Worm (Caenorhabditis elegans) whole organism, L3 larva: ENCODE measurements around the gene top-2.

Source experiments
- R02D3.7 ChIP-seq: fragments of 150-350 bp; optimal IDR thresholded peaks from 2 replicates; lab custom pipeline; 2014; ENCODE audit warnings: missing biosample characterization, missing genetic modification characterization
- ZK546.5 ChIP-seq: sonication (generic microtip); optimal IDR thresholded peaks from 2 replicates; lab custom pipeline; 2017; ENCODE audit warnings: missing biosample characterization, missing genetic modification characterization
- aly-2 ChIP-seq: fragments of 150-350 bp; optimal IDR thresholded peaks from 2 replicates; lab custom pipeline; 2014; ENCODE audit warnings: missing biosample characterization, missing genetic modification characterization
- ama-1 ChIP-seq: fragments of 150-350 bp; optimal IDR thresholded peaks from 2 replicates; lab custom pipeline; 2018
- ceh-16 ChIP-seq: sonication (generic microtip); optimal IDR thresholded peaks from 2 replicates; lab custom pipeline; 2017; ENCODE audit warnings: missing biosample characterization, missing genetic modification characterization
- ceh-82 ChIP-seq: fragments of 150-350 bp; optimal IDR thresholded peaks from 2 replicates; lab custom pipeline; 2014; ENCODE audit warnings: missing biosample characterization, missing genetic modification characterization
- daf-12 ChIP-seq: fragments of 150-350 bp; optimal IDR thresholded peaks from 2 replicates; lab custom pipeline; 2014; ENCODE audit warnings: missing biosample characterization, missing genetic modification reagents, missing genetic modification characterization
- egl-27 ChIP-seq: sonication (generic microtip); optimal IDR thresholded peaks from 4 replicates; lab custom pipeline; 2017; ENCODE audit warnings: missing biosample characterization, missing genetic modification reagents, missing genetic modification characterization
- egl-5 ChIP-seq: fragments of 150-350 bp; optimal IDR thresholded peaks from 2 replicates; lab custom pipeline; 2017; ENCODE audit warnings: missing biosample characterization, missing genetic modification reagents, missing genetic modification characterization, inconsistent platforms
- elt-1 ChIP-seq: fragments of 150-350 bp; optimal IDR thresholded peaks from 2 replicates; lab custom pipeline; 2014; ENCODE audit warnings: missing biosample characterization, missing genetic modification characterization
- elt-3 ChIP-seq, 3 experiments: fragments of 150-350 bp in 1 of 3; sonication (generic microtip) in 2 of 3; optimal IDR thresholded peaks; 2 replicates in 2 of 3; 4 replicates in 1 of 3; lab custom pipeline; 2014 to 2017; ENCODE audit warnings: missing biosample characterization in 3 of 3, missing genetic modification characterization in 3 of 3
- eor-1 ChIP-seq, 2 experiments: fragments of 150-350 bp; optimal IDR thresholded peaks; 2 replicates each; lab custom pipeline; 2014 to 2018; ENCODE audit warnings: missing biosample characterization in 2 of 2, missing genetic modification characterization in 2 of 2
- fkh-10 ChIP-seq: sonication (generic microtip); optimal IDR thresholded peaks from 2 replicates; lab custom pipeline; 2017; ENCODE audit warnings: missing biosample characterization, missing genetic modification reagents, missing genetic modification characterization
- fos-1 ChIP-seq: fragments of 150-350 bp; optimal IDR thresholded peaks from 2 replicates; lab custom pipeline; 2014; ENCODE audit warnings: missing biosample characterization, missing genetic modification characterization
- hmg-11 ChIP-seq: sonication (generic microtip); optimal IDR thresholded peaks from 2 replicates; lab custom pipeline; 2016; ENCODE audit warnings: missing genetic modification characterization, missing compliant biosample characterization
- jun-1 ChIP-seq: fragments of 150-350 bp; optimal IDR thresholded peaks from 2 replicates; lab custom pipeline; 2014; ENCODE audit warnings: missing biosample characterization, missing genetic modification reagents, missing genetic modification characterization
- lin-15B ChIP-seq: fragments of 150-350 bp; optimal IDR thresholded peaks from 2 replicates; lab custom pipeline; 2014; ENCODE audit warnings: missing biosample characterization, missing genetic modification characterization
- mdl-1 ChIP-seq: fragments of 150-350 bp; optimal IDR thresholded peaks from 2 replicates; lab custom pipeline; 2014; ENCODE audit warnings: missing biosample characterization, missing genetic modification characterization
- nfya-1 ChIP-seq: sonication (generic microtip); optimal IDR thresholded peaks from 2 replicates; lab custom pipeline; 2017; ENCODE audit warnings: missing genetic modification characterization, mild to moderate bottlenecking, missing compliant biosample characterization, antibody characterized with exemption, moderate library complexity; ENCODE audit not compliant: insufficient read depth
- nhr-11 ChIP-seq: fragments of 150-350 bp; optimal IDR thresholded peaks from 2 replicates; lab custom pipeline; 2014; ENCODE audit warnings: missing biosample characterization, missing genetic modification characterization
- nhr-12 ChIP-seq: fragments of 150-350 bp; optimal IDR thresholded peaks from 2 replicates; lab custom pipeline; 2014; ENCODE audit warnings: missing biosample characterization, missing genetic modification characterization
- nhr-23 ChIP-seq: fragments of 150-350 bp; optimal IDR thresholded peaks from 2 replicates; lab custom pipeline; 2014; ENCODE audit warnings: missing biosample characterization, missing genetic modification reagents, missing genetic modification characterization
- nhr-25 ChIP-seq: sonication (generic microtip); optimal IDR thresholded peaks from 2 replicates; lab custom pipeline; 2017; ENCODE audit warnings: missing biosample characterization, missing genetic modification characterization
- nhr-43 ChIP-seq: sonication (generic microtip); optimal IDR thresholded peaks from 2 replicates; lab custom pipeline; 2016; ENCODE audit warnings: mild to moderate bottlenecking, missing genetic modification characterization, missing compliant biosample characterization; ENCODE audit not compliant: poor library complexity, severe bottlenecking
- nhr-76 ChIP-seq: fragments of 150-350 bp; sonication (generic microtip); optimal IDR thresholded peaks from 5 replicates; lab custom pipeline; 2014; ENCODE audit warnings: missing biosample characterization, missing genetic modification characterization
- nhr-77 ChIP-seq: fragments of 150-350 bp; optimal IDR thresholded peaks from 2 replicates; lab custom pipeline; 2014; ENCODE audit warnings: missing biosample characterization, missing genetic modification characterization
- sea-2 ChIP-seq: fragments of 150-350 bp; sonication (generic microtip); optimal IDR thresholded peaks from 4 replicates; lab custom pipeline; 2014; ENCODE audit warnings: missing biosample characterization, missing genetic modification reagents, missing genetic modification characterization
- skn-1 ChIP-seq: fragments of 150-350 bp; optimal IDR thresholded peaks from 2 replicates; lab custom pipeline; 2014; ENCODE audit warnings: missing biosample characterization, missing genetic modification characterization
- snpc-4 ChIP-seq: fragments of 150-350 bp; optimal IDR thresholded peaks from 2 replicates; lab custom pipeline; 2014; ENCODE audit warnings: missing biosample characterization, missing genetic modification characterization
- tbx-2 ChIP-seq: sonication (generic microtip); optimal IDR thresholded peaks from 2 replicates; lab custom pipeline; 2016; ENCODE audit warnings: mild to moderate bottlenecking, missing genetic modification characterization, missing compliant biosample characterization
- unc-39 ChIP-seq: sonication (generic microtip); optimal IDR thresholded peaks from 4 replicates; lab custom pipeline; 2017; ENCODE audit warnings: missing biosample characterization, missing genetic modification characterization
- unc-62 ChIP-seq: fragments of 150-350 bp; sonication (generic microtip); optimal IDR thresholded peaks from 4 replicates; lab custom pipeline; 2014; ENCODE audit warnings: missing biosample characterization, missing genetic modification reagents, missing genetic modification characterization
- zag-1 ChIP-seq: fragments of 150-350 bp; optimal IDR thresholded peaks from 2 replicates; lab custom pipeline; 2014; ENCODE audit warnings: missing biosample characterization, missing genetic modification characterization

The top-2 gene

ce11 chrII:11845954-11846353 is 29.0 kb upstream of the top-2 start:
- TF ChIP-seq jun-1 (no peak), ceh-16 (tag; lab: Kevin White, UChicago) (no peak), egl-5 (tag; lab: Kevin White, UChicago) (no peak), elt-3 (tag; optimal IDR thresholded peaks at IDR 0.05; lab: Kevin White, UChicago) (peak in 1 of 3 experiments; percentile 88), ama-1 (lab: Kevin White, UChicago) (peak; percentile 87), nhr-12 (tag; lab: Kevin White, UChicago) (no peak)

ce11 chrII:11849572-11849971 is 25.4 kb upstream of the top-2 start:
- TF ChIP-seq R02D3.7 (no peak), ZK546.5 (no peak), ceh-82 (tag; lab: Kevin White, UChicago) (no peak), nhr-11 (no peak), elt-3 (tag; optimal IDR thresholded peaks at IDR 0.05; lab: Kevin White, UChicago) (peak in 1 of 3 experiments; percentile 24), nhr-23 (tag; lab: Kevin White, UChicago) (peak; percentile 30), nhr-76 (tag; lab: Kevin White, UChicago) (peak; percentile 76)
- TF ChIP-seq, all 47 proteins: peak for 3

ce11 chrII:11852191-11852901 is 22.6 kb upstream of the top-2 start:
- TF ChIP-seq unc-39 (no peak), nhr-43 (tag; lab: Kevin White, UChicago) (peak; percentile 72), hmg-11 (tag; lab: Kevin White, UChicago) (no peak), nhr-25 (tag; lab: Kevin White, UChicago) (peak; percentile 70), ama-1 (lab: Kevin White, UChicago) (no peak), nhr-23 (tag; lab: Kevin White, UChicago) (peak; percentile 69), fkh-10 (GFP tag; lab: Kevin White, UChicago) (no peak)

- TF ChIP-seq sea-2 (GFP tag; lab: Kevin White, UChicago) (no peak), fos-1 (tag; lab: Kevin White, UChicago) (no peak), skn-1 (no peak), zag-1 (tag; lab: Kevin White, UChicago) (no peak), nhr-12 (tag; lab: Kevin White, UChicago) (no peak), daf-12 (tag; lab: Kevin White, UChicago) (no peak), egl-5 (tag; lab: Kevin White, UChicago) (no peak), eor-1 (tag; optimal IDR thresholded peaks at IDR 0.05; lab: Kevin White, UChicago) (no peak), hmg-11 (tag; lab: Kevin White, UChicago) (no peak), nhr-77 (tag; lab: Kevin White, UChicago) (no peak), nhr-23 (tag; lab: Kevin White, UChicago) (no peak), R02D3.7 (no peak), snpc-4 (no peak), ceh-16 (tag; lab: Kevin White, UChicago) (no peak)
- TF ChIP-seq, all 47 proteins: peak for 0
These were observed 21.8 kb upstream of the top-2 start for ce11 chrII:11853108-11853507.

- TF ChIP-seq ceh-16 (tag; lab: Kevin White, UChicago): no peak
- no peak for TF ChIP-seq elt-3 (tag; optimal IDR thresholded peaks at IDR 0.05; lab: Kevin White, UChicago)
- TF ChIP-seq lin-15B: no peak
- TF ChIP-seq nfya-1 (tag; lab: Kevin White, UChicago): no peak
- no peak for TF ChIP-seq nhr-76 (tag; lab: Kevin White, UChicago)
- no peak for TF ChIP-seq ceh-82 (tag; lab: Kevin White, UChicago)
These were observed 20.2 kb upstream of the top-2 start for ce11 chrII:11854749-11855148.

ce11 chrII:11856361-11856760 is 18.6 kb upstream of the top-2 start, which contains the start of gene clh-1:
Gene clh-1, minus strand, starts transcription at chrII:11856461.
- TF ChIP-seq sea-2 (GFP tag; lab: Kevin White, UChicago): no peak
- no peak for TF ChIP-seq lin-15B
- no peak for TF ChIP-seq egl-5 (tag; lab: Kevin White, UChicago)
- TF ChIP-seq elt-1: no peak
- TF ChIP-seq mdl-1: no peak
- no peak for TF ChIP-seq nhr-77 (tag; lab: Kevin White, UChicago)
- no peak for TF ChIP-seq elt-3 (tag; optimal IDR thresholded peaks at IDR 0.05; lab: Kevin White, UChicago)
- no peak for TF ChIP-seq nhr-23 (tag; lab: Kevin White, UChicago)
- TF ChIP-seq skn-1: no peak
- no peak for TF ChIP-seq unc-62 (GFP tag; lab: Kevin White, UChicago)
- TF ChIP-seq unc-39: no peak
- no peak for TF ChIP-seq egl-27
- TF ChIP-seq tbx-2 (tag; lab: Kevin White, UChicago): no peak
- no peak for TF ChIP-seq aly-2
- TF ChIP-seq nhr-12 (tag; lab: Kevin White, UChicago): no peak
